Fruit fly (Drosophila melanogaster) whole organism, adult: ENCODE data around the gene CG10553.
A peak's percentile ranks its signal among the peaks of the same experiment; 100 is the strongest.

Experiments used
- CG11617 ChIP-seq: fragments of 200-800 bp; sonication (Bioruptor generic); optimal IDR thresholded peaks from 2 replicates; lab custom pipeline; 2017; ENCODE audit warnings: mild to moderate bottlenecking, missing biosample characterization, missing genetic modification reagents, missing genetic modification characterization
- CG1620 ChIP-seq: fragments of 200-800 bp; sonication (Bioruptor generic); optimal IDR thresholded peaks from 2 replicates; lab custom pipeline; 2016; ENCODE audit warnings: missing biosample characterization, missing genetic modification characterization
- CG33017 ChIP-seq: fragments of 200-800 bp; sonication (Bioruptor generic); optimal IDR thresholded peaks from 2 replicates; lab custom pipeline; 2018; ENCODE audit warnings: missing biosample characterization, mild to moderate bottlenecking, missing genetic modification characterization, moderate library complexity
- CG5204 ChIP-seq: fragments of 200-800 bp; sonication (Bioruptor generic); optimal IDR thresholded peaks from 2 replicates; lab custom pipeline; 2016; ENCODE audit warnings: missing biosample characterization, missing genetic modification characterization
- CG7045 ChIP-seq: fragments of 200-800 bp; sonication (Bioruptor generic); optimal IDR thresholded peaks from 2 replicates; lab custom pipeline; 2017; ENCODE audit warnings: missing biosample characterization, mild to moderate bottlenecking, missing genetic modification characterization
- CG7101 ChIP-seq: fragments of 200-800 bp; sonication (Bioruptor generic); optimal IDR thresholded peaks from 2 replicates; lab custom pipeline; 2018; ENCODE audit warnings: missing biosample characterization, mild to moderate bottlenecking, missing genetic modification characterization, moderate library complexity
- Clk ChIP-seq: fragments of 200-800 bp; sonication (Bioruptor generic); optimal IDR thresholded peaks from 2 replicates; lab custom pipeline; 2017; ENCODE audit warnings: missing biosample characterization, missing genetic modification characterization
- Crg-1 ChIP-seq: fragments of 200-800 bp; sonication (Bioruptor generic); optimal IDR thresholded peaks from 2 replicates; lab custom pipeline; 2016; ENCODE audit warnings: missing biosample characterization, missing genetic modification characterization
- cic ChIP-seq: fragments of 200-800 bp; sonication (Bioruptor generic); optimal IDR thresholded peaks from 2 replicates; lab custom pipeline; 2017; ENCODE audit warnings: missing biosample characterization, mild to moderate bottlenecking, missing genetic modification characterization, moderate library complexity
- kay ChIP-seq: fragments of 200-800 bp; sonication (Bioruptor generic); peaks from one replicate; lab custom pipeline; 2016; ENCODE audit warnings: missing biosample characterization, missing genetic modification characterization, borderline replicate concordance
- pad ChIP-seq: fragments of 200-800 bp; sonication (Bioruptor generic); optimal IDR thresholded peaks from 3 replicates; lab custom pipeline; 2017; ENCODE audit warnings: missing biosample characterization, missing genetic modification characterization, mild to moderate bottlenecking, moderate library complexity, missing genetic modification reagents
- tj ChIP-seq: fragments of 200-800 bp; sonication (Bioruptor generic); optimal IDR thresholded peaks from 3 replicates; lab custom pipeline; 2017; ENCODE audit warnings: missing biosample characterization, mild to moderate bottlenecking, missing genetic modification characterization, moderate library complexity
- toe ChIP-seq: fragments of 200-800 bp; sonication (Bioruptor generic); optimal IDR thresholded peaks from 2 replicates; lab custom pipeline; 2016; ENCODE audit warnings: missing biosample characterization, missing genetic modification characterization

- TF ChIP-seq kay (peak; percentile 90), CG33017 (tag; lab: Kevin White, UChicago) (no peak), toe (GFP tag; lab: Kevin White, UChicago) (no peak), tj (GFP tag; lab: Kevin White, UChicago) (no peak), CG11617 (GFP tag; lab: Kevin White, UChicago) (no peak), pad (GFP tag; lab: Kevin White, UChicago) (no peak), CG1620 (no peak), Clk (GFP tag; lab: Kevin White, UChicago) (no peak), cic (GFP tag; lab: Kevin White, UChicago) (peak; percentile 59), CG7045 (GFP tag; lab: Kevin White, UChicago) (no peak), CG5204 (GFP tag; lab: Kevin White, UChicago) (no peak), Crg-1 (GFP tag; lab: Kevin White, UChicago) (no peak), CG7101 (tag; lab: Kevin White, UChicago) (no peak)
These were observed 30.8 kb downstream of the CG10553 start, which contains the start of gene CG13658 for dm6 chr3R:25287128-25287527.
